Worm (Caenorhabditis elegans): ENCODE measurements around the gene R10E4.6.

R10E4.6 gene

DNA sequence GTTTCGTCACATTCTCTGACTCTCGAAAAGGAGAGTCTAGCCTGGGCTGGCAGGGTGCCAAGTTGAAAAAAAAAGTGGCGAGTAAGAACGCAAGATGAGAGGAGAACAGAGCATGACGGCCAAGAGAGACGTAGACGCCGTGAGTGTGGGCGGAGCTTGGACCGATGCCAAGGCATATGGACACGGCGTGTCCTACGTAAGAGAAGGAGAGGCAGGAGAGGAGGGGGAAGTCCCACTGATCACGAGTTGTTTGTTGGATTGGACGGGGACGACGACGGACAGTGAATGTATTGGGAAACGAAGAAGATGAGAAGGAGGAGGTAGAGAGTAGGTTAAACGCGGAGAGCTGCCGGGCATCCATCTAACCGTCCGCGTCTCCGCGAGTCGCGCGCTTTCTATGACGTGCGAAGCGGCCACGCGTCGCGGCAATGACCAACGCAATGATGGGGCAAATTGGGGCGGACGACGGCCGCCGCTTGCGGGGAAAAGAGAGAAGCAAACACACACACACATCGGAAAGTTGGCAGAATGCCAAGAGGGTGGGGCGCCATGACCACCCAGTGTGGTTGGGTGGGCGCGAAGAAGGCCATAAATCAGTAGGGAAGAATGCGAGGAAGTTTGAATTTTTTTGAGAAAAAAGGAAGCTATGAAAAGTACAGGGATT lies 11.1 kb upstream of the R10E4.6 start (continued):
- TF ChIP-seq unc-30 (tag; optimal IDR thresholded peaks at IDR 0.05) (peak; percentile 30), hlh-4 (tag; optimal IDR thresholded peaks at IDR 0.05) (peak; percentile 72), lin-39 (tag; optimal IDR thresholded peaks at IDR 0.05) (peak; percentile 84), nhr-84 (tag; optimal IDR thresholded peaks at IDR 0.05) (no peak), mep-1 (tag; optimal IDR thresholded peaks at IDR 0.05) (peak; percentile 96)

- TF ChIP-seq lin-14 (GFP tag; optimal IDR thresholded peaks at IDR 0.05) (peak; percentile 85), nhr-11 (tag; optimal IDR thresholded peaks at IDR 0.05) (peak; percentile 27), snu-23 (GFP tag; optimal IDR thresholded peaks at IDR 0.05) (peak; percentile 47), rnt-1 (tag; optimal IDR thresholded peaks at IDR 0.05) (peak; percentile 88), lsy-2 (tag; optimal IDR thresholded peaks at IDR 0.05) (peak in 1 of 2 experiments; percentile 47), efl-1 (optimal IDR thresholded peaks at IDR 0.05) (peak in 1 of 2 experiments; percentile 26), efl-1 (GFP tag; optimal IDR thresholded peaks at IDR 0.05 in 1 of 2) (peak; percentile 2 to 71), nhr-47 (tag; optimal IDR thresholded peaks at IDR 0.05) (no peak), grh-1 (GFP tag; IDR thresholded peaks at IDR 0.05) (no peak), isw-1 (GFP tag; IDR thresholded peaks at IDR 0.05) (no peak), ztf-11 (tag; optimal IDR thresholded peaks at IDR 0.05) (no peak), unc-130 (tag; optimal IDR thresholded peaks at IDR 0.05) (peak; percentile 58), mdl-1 (tag; optimal IDR thresholded peaks at IDR 0.05) (peak in 1 of 2 experiments; percentile 45), pag-3 (tag; optimal IDR thresholded peaks at IDR 0.05; ENCODE audit: borderline replicate concordance, insufficient read depth) (peak; percentile 85), mep-1 (tag; optimal IDR thresholded peaks at IDR 0.05) (peak; percentile 41), lir-3 (tag; optimal IDR thresholded peaks at IDR 0.05; ENCODE audit: poor library complexity) (peak; percentile 53), nhr-19 (GFP tag; conservative IDR thresholded peaks at IDR 0.05) (peak; percentile 52), zag-1 (tag; optimal IDR thresholded peaks at IDR 0.05) (no peak), nhr-90 (tag; optimal IDR thresholded peaks at IDR 0.05; ENCODE audit: poor library complexity) (no peak), nhr-71 (tag; optimal IDR thresholded peaks at IDR 0.05) (peak; percentile 80), ama-1 (optimal IDR thresholded peaks at IDR 0.05) (no peak), ceh-8 (GFP tag; optimal IDR thresholded peaks at IDR 0.05) (no peak), nhr-85 (tag) (peak; percentile 10), nhr-20 (tag; optimal IDR thresholded peaks at IDR 0.05) (peak; percentile 55), C34B4.2 (tag; optimal IDR thresholded peaks at IDR 0.05) (no peak), blmp-1 (tag; optimal IDR thresholded peaks at IDR 0.05) (no peak)
Observed at ce11 chrIII:4283175-4283574, 10.0 kb upstream of the R10E4.6 start.

DNA sequence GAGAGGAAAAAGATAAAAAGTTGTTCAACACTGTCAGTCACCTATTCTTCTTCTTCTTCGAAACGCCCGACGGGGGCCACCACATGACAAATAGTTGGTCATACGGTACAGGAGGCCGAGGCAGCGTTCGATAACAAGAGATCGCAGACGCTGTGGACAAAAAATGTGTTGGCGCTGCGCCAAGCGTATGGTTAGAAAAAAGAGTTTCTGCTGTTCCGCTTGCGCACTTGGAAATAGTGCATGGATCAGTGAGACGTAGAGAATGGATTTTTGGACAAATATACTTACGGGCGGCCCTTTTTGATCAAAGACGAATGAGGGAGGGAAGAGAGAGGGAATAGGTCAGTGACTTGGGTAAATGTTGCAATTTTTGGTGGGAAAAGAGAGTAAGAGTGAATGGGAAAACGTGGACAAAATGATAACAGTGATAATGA lies 8.5 kb upstream of the R10E4.6 start:
- TF ChIP-seq pax-3 (tag; optimal IDR thresholded peaks at IDR 0.05) (peak; percentile 29), jun-1 (tag; optimal IDR thresholded peaks at IDR 0.05) (peak; percentile 72), nhr-11 (tag; optimal IDR thresholded peaks at IDR 0.05) (no peak), zip-4 (GFP tag; optimal IDR thresholded peaks at IDR 0.05) (peak; percentile 39), fos-1 (tag; optimal IDR thresholded peaks at IDR 0.05) (peak; percentile 30), ztf-11 (tag; optimal IDR thresholded peaks at IDR 0.05) (no peak), snpc-4 (tag; optimal IDR thresholded peaks at IDR 0.05) (peak; percentile 54), efl-1 (optimal IDR thresholded peaks at IDR 0.05) (peak; percentile 60 to 62), efl-1 (GFP tag; optimal IDR thresholded peaks at IDR 0.05 in 1 of 2) (peak; percentile 29 to 97), nhr-19 (GFP tag; conservative IDR thresholded peaks at IDR 0.05) (peak; percentile 84), lin-39 (tag; optimal IDR thresholded peaks at IDR 0.05) (no peak), ceh-88 (GFP tag; IDR thresholded peaks at IDR 0.05) (peak; percentile 58), egl-13 (tag; optimal IDR thresholded peaks at IDR 0.05) (no peak), nhr-71 (tag; optimal IDR thresholded peaks at IDR 0.05) (peak; percentile 96), fkh-10 (GFP tag; optimal IDR thresholded peaks at IDR 0.05) (no peak), nhr-84 (tag; optimal IDR thresholded peaks at IDR 0.05) (no peak), nhr-76 (tag; optimal IDR thresholded peaks at IDR 0.05) (no peak), unc-30 (tag; optimal IDR thresholded peaks at IDR 0.05) (no peak), zag-1 (tag; optimal IDR thresholded peaks at IDR 0.05) (no peak), nhr-20 (tag; optimal IDR thresholded peaks at IDR 0.05) (peak; percentile 98), lin-35 (GFP tag; optimal IDR thresholded peaks at IDR 0.05) (peak; percentile 44 to 81), nhr-77 (tag; optimal IDR thresholded peaks at IDR 0.05) (peak; percentile 77), nhr-85 (tag) (peak; percentile 100), aha-1 (tag; optimal IDR thresholded peaks at IDR 0.05) (no peak), lir-3 (tag; optimal IDR thresholded peaks at IDR 0.05; ENCODE audit: poor library complexity) (peak; percentile 23), blmp-1 (tag; optimal IDR thresholded peaks at IDR 0.05) (peak; percentile 89), ama-1 (optimal IDR thresholded peaks at IDR 0.05) (no peak), alr-1 (tag; optimal IDR thresholded peaks at IDR 0.05; ENCODE audit: borderline replicate concordance) (no peak), hlh-4 (tag; optimal IDR thresholded peaks at IDR 0.05) (no peak), sup-37 (GFP tag; optimal IDR thresholded peaks at IDR 0.05) (peak; percentile 83), ces-1 (GFP tag; optimal IDR thresholded peaks at IDR 0.05) (no peak), unc-98 (GFP tag; IDR thresholded peaks at IDR 0.05) (no peak)
